Worm (Caenorhabditis elegans): ENCODE data around the gene Y44F5A.1.

- TF ChIP-seq elt-1 (tag; optimal IDR thresholded peaks at IDR 0.05) (no peak), ceh-82 (tag; optimal IDR thresholded peaks at IDR 0.05) (no peak)
These were observed 43.4 kb downstream of the Y44F5A.1 start, which contains the start of the genes pelo-1 and R74.7 for ce11 chrIII:4204072-4204471.

Measured in whole organism, L2 larva.